Fruit fly (Drosophila melanogaster): ENCODE results near the gene anox.

anox gene

DNA sequence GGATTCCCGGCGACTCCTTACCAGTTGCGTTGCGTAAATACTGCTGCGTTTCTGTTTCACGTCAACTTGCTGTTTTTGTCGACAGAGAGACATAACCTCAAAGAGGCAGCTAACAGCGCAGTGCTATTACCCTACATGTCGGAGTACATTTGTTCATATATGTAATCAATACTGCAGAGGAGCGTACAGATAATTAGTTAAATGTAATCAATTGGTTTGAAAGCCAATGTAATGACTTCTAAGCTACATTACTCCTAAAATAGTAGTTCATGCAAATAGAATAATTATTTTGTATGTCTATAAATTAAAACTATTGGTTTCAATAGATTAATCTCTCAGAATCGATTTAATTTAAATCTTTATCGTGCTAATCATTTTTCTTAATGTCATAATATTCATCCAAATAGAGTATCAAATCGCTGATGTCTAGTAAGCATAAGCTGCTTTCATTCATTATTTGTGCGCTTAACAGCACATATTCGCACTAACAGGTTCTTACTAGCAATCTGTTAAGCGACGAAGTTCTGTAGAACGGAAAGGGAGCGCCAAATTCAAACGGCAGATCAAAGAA is at the start of gene anox, which contains the start of gene SLIRP1:
TSS of gene anox (minus strand) at position 95 of the 571 bp plus-strand sequence.
TSS of gene SLIRP1 (minus strand) at position 95 of the 571 bp plus-strand sequence.
- TF ChIP-seq CG11294 (GFP tag; IDR thresholded peaks at IDR 0.05): peak; percentile 55; the same call in 1 of the 2 replicates
- TF ChIP-seq CG32006 (GFP tag; optimal IDR thresholded peaks at IDR 0.05): peak; percentile 89
- peak; percentile 74 for TF ChIP-seq Sox102F (GFP tag; optimal IDR thresholded peaks at IDR 0.05)
- peak; percentile 89 for TF ChIP-seq Met (GFP tag; optimal IDR thresholded peaks at IDR 0.05)
- TF ChIP-seq eg (GFP tag; IDR thresholded peaks at IDR 0.05): peak; percentile 80
- peak; percentile 86 for TF ChIP-seq CG6792 (GFP tag; optimal IDR thresholded peaks at IDR 0.05)
- TF ChIP-seq Sox15 (GFP tag; optimal IDR thresholded peaks at IDR 0.05): peak; percentile 85
- peak; percentile 80 for TF ChIP-seq cyc (GFP tag; optimal IDR thresholded peaks at IDR 0.05)
- peak; percentile 79 for TF ChIP-seq CG16779 (tag; optimal IDR thresholded peaks at IDR 0.05)
- no peak for TF ChIP-seq CG6276 (GFP tag; optimal IDR thresholded peaks at IDR 0.05)
- peak; percentile 70 for TF ChIP-seq Blimp-1 (GFP tag; optimal IDR thresholded peaks at IDR 0.05)
- TF ChIP-seq CG3919 (GFP tag; optimal IDR thresholded peaks at IDR 0.05): peak; percentile 81
- TF ChIP-seq CG6808 (GFP tag; optimal IDR thresholded peaks at IDR 0.05): peak; percentile 86
- peak; percentile 96 for TF ChIP-seq Eip78C (GFP tag)
- TF ChIP-seq CG1621 (tag; optimal IDR thresholded peaks at IDR 0.05): peak; percentile 79
- TF ChIP-seq fd85E (GFP tag; optimal IDR thresholded peaks at IDR 0.05): no peak
- peak; percentile 86 for TF ChIP-seq CG31627 (GFP tag; optimal IDR thresholded peaks at IDR 0.05)
- no peak for TF ChIP-seq CG4318 (GFP tag; optimal IDR thresholded peaks at IDR 0.05)
- TF ChIP-seq Gug (GFP tag; IDR thresholded peaks at IDR 0.05): peak; percentile 77
- TF ChIP-seq Hr4 (GFP tag; optimal IDR thresholded peaks at IDR 0.05): peak; percentile 83
- TF ChIP-seq svp (GFP tag): peak; percentile 92
- TF ChIP-seq topi (GFP tag; optimal IDR thresholded peaks at IDR 0.05): peak; percentile 90
- peak; percentile 77 for TF ChIP-seq CG11902 (GFP tag; optimal IDR thresholded peaks at IDR 0.05)
- TF ChIP-seq Ets96B (tag; optimal IDR thresholded peaks at IDR 0.05): peak; percentile 92
- TF ChIP-seq CG9139 (GFP tag; optimal IDR thresholded peaks at IDR 0.05): no peak
- peak; percentile 86 for TF ChIP-seq CG8632 (GFP tag; optimal IDR thresholded peaks at IDR 0.05)
- TF ChIP-seq achi (GFP tag; optimal IDR thresholded peaks at IDR 0.05): peak; percentile 82
- TF ChIP-seq CG7368 (GFP tag; optimal IDR thresholded peaks at IDR 0.05): peak; percentile 70
- peak; percentile 87 for TF ChIP-seq Sox14 (GFP tag; optimal IDR thresholded peaks at IDR 0.05)
- peak; percentile 88 for TF ChIP-seq dsx (GFP tag; optimal IDR thresholded peaks at IDR 0.05; ENCODE audit: poor library complexity, severe bottlenecking)
- TF ChIP-seq CG8319 (GFP tag; optimal IDR thresholded peaks at IDR 0.05): peak; percentile 65
- peak; percentile 64 to 81 for TF ChIP-seq salr (GFP tag; optimal IDR thresholded peaks at IDR 0.05)
- TF ChIP-seq ss (GFP tag; optimal IDR thresholded peaks at IDR 0.05): peak; percentile 82 to 86
- no peak for TF ChIP-seq Hr38 (GFP tag; optimal IDR thresholded peaks at IDR 0.05)
- peak; percentile 81 for TF ChIP-seq spab (GFP tag; optimal IDR thresholded peaks at IDR 0.05)
- TF ChIP-seq esn (GFP tag; optimal IDR thresholded peaks at IDR 0.05): peak; percentile 92
- TF ChIP-seq fkh (GFP tag; optimal IDR thresholded peaks at IDR 0.05): peak; percentile 31
- TF ChIP-seq CG15336 (GFP tag; IDR thresholded peaks at IDR 0.05): peak; percentile 86
- peak; percentile 64; the same call in 1 of the 3 replicates for TF ChIP-seq CG6163 (GFP tag; IDR thresholded peaks at IDR 0.05)
- peak; percentile 78 for TF ChIP-seq Lpt (GFP tag; optimal IDR thresholded peaks at IDR 0.05)
- peak; percentile 87 for TF ChIP-seq OdsH (GFP tag; optimal IDR thresholded peaks at IDR 0.05)
- TF ChIP-seq CG10669 (GFP tag; optimal IDR thresholded peaks at IDR 0.05): peak; percentile 92
- peak; percentile 82 for TF ChIP-seq Hr39 (GFP tag; optimal IDR thresholded peaks at IDR 0.05)
- peak; percentile 89 for TF ChIP-seq pdm3 (GFP tag; optimal IDR thresholded peaks at IDR 0.05)
- peak; percentile 59 for TF ChIP-seq dac (GFP tag; optimal IDR thresholded peaks at IDR 0.05)
- peak; percentile 54 for TF ChIP-seq vri (GFP tag; optimal IDR thresholded peaks at IDR 0.05)
- peak; percentile 89 for TF ChIP-seq acj6 (GFP tag; optimal IDR thresholded peaks at IDR 0.05)
- TF ChIP-seq CG10631 (GFP tag; optimal IDR thresholded peaks at IDR 0.05): peak; percentile 89
- TF ChIP-seq CG3032 (tag; optimal IDR thresholded peaks at IDR 0.05): peak; percentile 90
- peak; percentile 82 for TF ChIP-seq CG11762 (GFP tag; optimal IDR thresholded peaks at IDR 0.05; ENCODE audit: insufficient read depth)
- TF ChIP-seq net (GFP tag; optimal IDR thresholded peaks at IDR 0.05): peak; percentile 81

All from whole organism, prepupa.